Fruit fly (Drosophila melanogaster) whole organism, wandering third instar larva: ENCODE results near the gene CG15042.
A peak's percentile ranks its signal among the peaks of the same experiment; 100 is the strongest.

ENCODE experiments used
- Abd-B ChIP-seq: fragments of >200 bp; optimal IDR thresholded peaks from 2 replicates; lab custom pipeline; 2017; ENCODE audit warnings: missing biosample characterization, missing genetic modification characterization
- CG32264 ChIP-seq: fragments of 200-800 bp; sonication (Bioruptor generic); optimal IDR thresholded peaks from 2 replicates; lab custom pipeline; 2016; ENCODE audit warnings: missing biosample characterization, missing genetic modification characterization
- Dfd ChIP-seq: fragments of >200 bp; optimal IDR thresholded peaks from 2 replicates; lab custom pipeline; 2017; ENCODE audit warnings: missing biosample characterization, missing genetic modification characterization
- Myc ChIP-seq: fragments of >200 bp; optimal IDR thresholded peaks from 2 replicates; lab custom pipeline; 2017
- Rel ChIP-seq, 2 experiments: fragments of 200-800 bp; sonication (Bioruptor generic) in 1 of 2; optimal IDR thresholded peaks; 2 replicates in 1 of 2; 3 replicates in 1 of 2; lab custom pipeline; 2016 to 2019; ENCODE audit warnings: mild to moderate bottlenecking in 2 of 2, missing biosample characterization in 2 of 2, missing genetic modification characterization in 2 of 2, moderate library complexity in 1 of 2
- Vsx2 ChIP-seq: fragments of 200-300, 225-300 bp; sonication (Bioruptor generic); optimal IDR thresholded peaks from 2 replicates; lab custom pipeline; 2018; ENCODE audit warnings: missing biosample characterization, missing genetic modification characterization; ENCODE audit not compliant: partially characterized antibody
- br ChIP-seq: fragments of 200-800 bp; sonication (Bioruptor generic); optimal IDR thresholded peaks from 2 replicates; lab custom pipeline; 2016; ENCODE audit warnings: missing biosample characterization, missing genetic modification characterization
- fru ChIP-seq: fragments of 200-800 bp; sonication (Bioruptor generic); optimal IDR thresholded peaks from 3 replicates; lab custom pipeline; 2016; ENCODE audit warnings: missing biosample characterization, mild to moderate bottlenecking, missing genetic modification characterization
- h ChIP-seq: fragments of 200-800 bp; sonication (Bioruptor generic); optimal IDR thresholded peaks from 3 replicates; lab custom pipeline; 2016; ENCODE audit warnings: missing biosample characterization, mild to moderate bottlenecking, missing genetic modification characterization
- jim ChIP-seq: fragments of 175-275, 200-325 bp; sonication (Bioruptor generic); optimal IDR thresholded peaks from 2 replicates; lab custom pipeline; 2016; ENCODE audit warnings: missing biosample characterization, mild to moderate bottlenecking, missing genetic modification characterization
- lola ChIP-seq: fragments of >200 bp; optimal IDR thresholded peaks from 2 replicates; lab custom pipeline; 2017; ENCODE audit warnings: missing biosample characterization, missing genetic modification characterization
- usp ChIP-seq: fragments of >200 bp; optimal IDR thresholded peaks from 2 replicates; lab custom pipeline; 2017; ENCODE audit warnings: missing biosample characterization, missing genetic modification characterization
- woc ChIP-seq: sonication (Bioruptor generic); optimal IDR thresholded peaks from 2 replicates; lab custom pipeline; 2016; ENCODE audit warnings: missing biosample characterization, mild to moderate bottlenecking, missing genetic modification characterization

dm6 chrX:18546785-18547184 is 18.7 kb upstream of the CG15042 start:
- TF ChIP-seq h (GFP tag; lab: Kevin White, UChicago) (peak; percentile 81), CG32264 (peak; percentile 18), Rel (GFP tag; optimal IDR thresholded peaks at IDR 0.05; lab: Kevin White, UChicago) (no peak), Rel (tag; optimal IDR thresholded peaks at IDR 0.05; lab: Kevin White, UChicago) (peak; percentile 24), jim (GFP tag; lab: Kevin White, UChicago) (no peak), lola (GFP tag; lab: Kevin White, UChicago) (no peak), br (GFP tag; lab: Kevin White, UChicago) (peak; percentile 75), usp (GFP tag; lab: Kevin White, UChicago) (no peak), Vsx2 (GFP tag; lab: Kevin White, UChicago) (no peak), Abd-B (GFP tag; lab: Kevin White, UChicago) (no peak), Myc (lab: Kevin White, UChicago) (no peak), Dfd (GFP tag; lab: Kevin White, UChicago) (no peak), woc (GFP tag; lab: Kevin White, UChicago) (peak; percentile 48), fru (GFP tag; lab: Kevin White, UChicago) (peak; percentile 76)
